Fruit fly (Drosophila melanogaster) whole organism, embryonic: Measurements from ENCODE around the gene ast.

ENCODE experiments used
- Gug ChIP-seq: fragments of 200-800 bp; sonication (Bioruptor generic); IDR thresholded peaks from 4 replicates; pipeline ENCODE4 v1.3.6; 2022; ENCODE audit warnings: missing biosample characterization, missing genetic modification characterization
- MBD-R2 ChIP-seq: fragments of 200-800 bp; sonication (Bioruptor generic); IDR thresholded peaks from 2 replicates; pipeline ENCODE4 v1.3.6; 2022; ENCODE audit warnings: missing biosample characterization, missing genetic modification characterization
- dmrt11E ChIP-seq: fragments of 200-800 bp; sonication (Bioruptor generic); optimal IDR thresholded peaks from 3 replicates; lab custom pipeline; 2018; ENCODE audit warnings: missing biosample characterization, mild to moderate bottlenecking, missing genetic modification characterization, moderate library complexity
- sr ChIP-seq: fragments of 200-800 bp; sonication (Bioruptor generic); IDR thresholded peaks from 3 replicates; pipeline ENCODE4 v1.3.6; 2022; ENCODE audit warnings: missing biosample characterization, missing genetic modification characterization

- TF ChIP-seq sr (GFP tag; lab: Robert Waterston, UW), result 0 out of 3 replicates have a peak, but pooled peaks have one; percentile 13
- TF ChIP-seq Gug (GFP tag; lab: Robert Waterston, UW), result 0 out of 4 replicates have a peak, but pooled peaks have one; percentile 26
- peak; percentile 2 for TF ChIP-seq dmrt11E
- TF ChIP-seq MBD-R2, result peak; percentile 90
Observed at dm6 chr2L:1077469-1077993, at the start of gene ast, which contains the start of gene S.
